Fruit fly (Drosophila melanogaster): ENCODE measurements around the gene Odj.

- TF ChIP-seq Dll (optimal IDR thresholded peaks at IDR 0.05) (no peak), CG8478 (optimal IDR thresholded peaks at IDR 0.05) (no peak), usp (GFP tag; optimal IDR thresholded peaks at IDR 0.05) (no peak), psq (optimal IDR thresholded peaks at IDR 0.05) (no peak), EcR (GFP tag; optimal IDR thresholded peaks at IDR 0.05) (no peak)
These were observed 25.9 kb downstream of the Odj start for dm6 chr3R:17783144-17783543.

Data from whole organism.